Fruit fly (Drosophila melanogaster) whole organism, prepupa: ENCODE results near the gene Cyp318a1.

Experiments used
- CG15336 ChIP-seq: fragments of 200-800 bp; sonication (Bioruptor generic); IDR thresholded peaks from 2 replicates; pipeline ENCODE4 v1.3.6; 2022; ENCODE audit warnings: missing biosample characterization, missing genetic modification characterization
- CG4318 ChIP-seq: fragments of 200-800 bp; sonication (Bioruptor generic); optimal IDR thresholded peaks from 3 replicates; lab custom pipeline; 2017; ENCODE audit warnings: missing biosample characterization, mild to moderate bottlenecking, missing genetic modification characterization
- CG6792 ChIP-seq: fragments of 200-800 bp; sonication (Bioruptor generic); optimal IDR thresholded peaks from 3 replicates; lab custom pipeline; 2016; ENCODE audit warnings: missing biosample characterization, missing genetic modification characterization
- CG7368 ChIP-seq: fragments of 200-800 bp; sonication (Bioruptor generic); optimal IDR thresholded peaks from 3 replicates; lab custom pipeline; 2016; ENCODE audit warnings: missing biosample characterization, missing genetic modification characterization
- CG8119 ChIP-seq: fragments of 200-800 bp; sonication (Bioruptor generic); IDR thresholded peaks from 3 replicates; pipeline ENCODE4 v1.3.6; 2022; ENCODE audit warnings: missing biosample characterization, missing genetic modification characterization
- Eip78C ChIP-seq: fragments of 200-800 bp; sonication (Bioruptor generic); peaks from one replicate; lab custom pipeline; 2016; ENCODE audit warnings: missing biosample characterization, missing genetic modification characterization
- Sox102F ChIP-seq: fragments of 200-800 bp; sonication (Bioruptor generic); optimal IDR thresholded peaks from 2 replicates; lab custom pipeline; 2016; ENCODE audit warnings: missing biosample characterization, mild to moderate bottlenecking, missing genetic modification characterization
- Sox15 ChIP-seq: fragments of 200-800 bp; sonication (Bioruptor generic); optimal IDR thresholded peaks from 3 replicates; lab custom pipeline; 2016; ENCODE audit warnings: missing biosample characterization, missing genetic modification characterization
- acj6 ChIP-seq: fragments of 200-800 bp; sonication (Bioruptor generic); optimal IDR thresholded peaks from 3 replicates; lab custom pipeline; 2016; ENCODE audit warnings: missing biosample characterization, missing genetic modification characterization
- cyc ChIP-seq: fragments of 200-800 bp; sonication (Bioruptor generic); optimal IDR thresholded peaks from 3 replicates; lab custom pipeline; 2016; ENCODE audit warnings: missing biosample characterization, missing genetic modification characterization
- topi ChIP-seq: fragments of 200-800 bp; sonication (Bioruptor generic); optimal IDR thresholded peaks from 3 replicates; lab custom pipeline; 2016; ENCODE audit warnings: missing biosample characterization, missing genetic modification characterization

dm6 chrX:12020857-12021256, 11.6 kb upstream of the Cyp318a1 start, which contains the start of gene Tango4:
- no peak for TF ChIP-seq CG7368 (GFP tag; lab: Kevin White, UChicago)
- TF ChIP-seq acj6 (GFP tag; lab: Kevin White, UChicago), result no peak
- no peak for TF ChIP-seq CG4318
- no peak for TF ChIP-seq Sox15 (GFP tag; lab: Kevin White, UChicago)
- TF ChIP-seq cyc (GFP tag; lab: Kevin White, UChicago), result no peak
- no peak for TF ChIP-seq Sox102F
- no peak for TF ChIP-seq CG15336 (GFP tag; lab: Robert Waterston, UW)
- no peak for TF ChIP-seq CG6792 (GFP tag; lab: Kevin White, UChicago)
- TF ChIP-seq CG8119 (GFP tag; lab: Robert Waterston, UW), result no peak
- no peak for TF ChIP-seq Eip78C (GFP tag; lab: Kevin White, UChicago)
- TF ChIP-seq topi (GFP tag; lab: Kevin White, UChicago), result no peak
